Worm (Caenorhabditis elegans): ENCODE results near the gene eif-3.L.

- TF ChIP-seq klf-2 (GFP tag; conservative IDR thresholded peaks at IDR 0.05) (no peak), flt-1 (GFP tag; IDR thresholded peaks at IDR 0.05) (no peak)
Measured at ce11 chrII:5570272-5570671, 52.0 kb downstream of the eif-3.L start, which contains the start of the genes C17C3.1 and C17C3.15.
